Worm (Caenorhabditis elegans) whole organism, L1 larva: Measurements from ENCODE around the gene Y51H7C.7.

ENCODE experiments used
- C04F5.9 ChIP-seq: sonication (generic microtip); optimal IDR thresholded peaks from 2 replicates; lab custom pipeline; 2016; ENCODE audit warnings: missing genetic modification characterization, missing compliant biosample characterization
- F16B12.6 ChIP-seq: fragments of 150-350 bp; optimal IDR thresholded peaks from 2 replicates; lab custom pipeline; 2014; ENCODE audit warnings: missing biosample characterization, missing genetic modification characterization
- Y116A8C.19 ChIP-seq: sonication (generic microtip); optimal IDR thresholded peaks from 2 replicates; lab custom pipeline; 2016; ENCODE audit warnings: missing compliant biosample characterization, missing genetic modification characterization, borderline replicate concordance
- aha-1 ChIP-seq: fragments of 150-350 bp; optimal IDR thresholded peaks from 2 replicates; lab custom pipeline; 2014; ENCODE audit warnings: missing biosample characterization, missing genetic modification characterization
- blmp-1 ChIP-seq: fragments of 150-350 bp; optimal IDR thresholded peaks from 2 replicates; lab custom pipeline; 2014; ENCODE audit warnings: missing biosample characterization, missing genetic modification characterization
- ceh-82 ChIP-seq, 3 experiments: fragments of 150-350 bp in 1 of 3; sonication (generic microtip) in 2 of 3; optimal IDR thresholded peaks; 2 replicates each; lab custom pipeline; 2014 to 2017; ENCODE audit warnings: missing biosample characterization in 3 of 3, missing genetic modification characterization in 3 of 3
- ces-1 ChIP-seq: fragments of 150-350 bp; optimal IDR thresholded peaks from 2 replicates; lab custom pipeline; 2014; ENCODE audit warnings: missing biosample characterization, missing genetic modification reagents, missing genetic modification characterization
- dpl-1 ChIP-seq, 3 experiments: fragments of 150-350 bp in 2 of 3; sonication (generic microtip) in 1 of 3; optimal IDR thresholded peaks; 2 replicates each; lab custom pipeline; 2014 to 2017; ENCODE audit warnings: missing biosample characterization in 3 of 3, missing genetic modification characterization in 3 of 3, missing genetic modification reagents in 3 of 3
- efl-1 ChIP-seq, 4 experiments: fragments of 150-350 bp; optimal IDR thresholded peaks in 3 of 4; peaks in 1 of 4; 1 replicate in 1 of 4; 2 replicates in 3 of 4; lab custom pipeline; 2014; ENCODE audit warnings: missing biosample characterization in 2 of 4, missing genetic modification characterization in 2 of 4, missing genetic modification reagents in 2 of 4
- efl-3 ChIP-seq: fragments of 200-800 bp; sonication (Bioruptor generic); optimal IDR thresholded peaks from 2 replicates; lab custom pipeline; 2018; ENCODE audit warnings: mild to moderate bottlenecking, missing genetic modification characterization, missing compliant biosample characterization
- egl-27 ChIP-seq, 2 experiments: fragments of 150-350 bp in 1 of 2; sonication (generic microtip); optimal IDR thresholded peaks; 3 replicates each; lab custom pipeline; 2017 to 2018; ENCODE audit warnings: missing biosample characterization in 2 of 2, missing genetic modification characterization in 2 of 2, missing genetic modification reagents in 2 of 2
- elt-2 ChIP-seq: sonication (generic microtip); optimal IDR thresholded peaks from 2 replicates; lab custom pipeline; 2016; ENCODE audit warnings: missing genetic modification characterization, mild to moderate bottlenecking, inconsistent platforms, missing compliant biosample characterization, missing genetic modification reagents
- ets-5 ChIP-seq: fragments of 200-800 bp; sonication (Bioruptor generic); IDR thresholded peaks from 2 replicates; pipeline ENCODE4 v1.3.6; 2022; ENCODE audit warnings: missing genetic modification characterization, missing compliant biosample characterization
- fkh-10 ChIP-seq: sonication (generic microtip); optimal IDR thresholded peaks from 2 replicates; lab custom pipeline; 2017; ENCODE audit warnings: missing biosample characterization, missing genetic modification reagents, missing genetic modification characterization
- fkh-4 ChIP-seq: sonication (generic microtip); optimal IDR thresholded peaks from 2 replicates; lab custom pipeline; 2016; ENCODE audit warnings: missing compliant biosample characterization, missing genetic modification characterization, borderline replicate concordance
- fos-1 ChIP-seq: fragments of 150-350 bp; optimal IDR thresholded peaks from 2 replicates; lab custom pipeline; 2014; ENCODE audit warnings: missing biosample characterization, missing genetic modification characterization
- hlh-4 ChIP-seq: sonication (generic microtip); optimal IDR thresholded peaks from 2 replicates; lab custom pipeline; 2016; ENCODE audit warnings: mild to moderate bottlenecking, missing genetic modification characterization, missing compliant biosample characterization
- lin-14 ChIP-seq: fragments of 200-800 bp; sonication (Bioruptor generic); optimal IDR thresholded peaks from 2 replicates; lab custom pipeline; 2018; ENCODE audit warnings: mild to moderate bottlenecking, missing genetic modification characterization, moderate library complexity, missing compliant biosample characterization
- lin-15B ChIP-seq: fragments of 150-350 bp; sonication (generic microtip); optimal IDR thresholded peaks from 3 replicates; lab custom pipeline; 2014; ENCODE audit warnings: missing biosample characterization, missing genetic modification characterization
- lir-3 ChIP-seq: sonication (generic microtip); optimal IDR thresholded peaks from 2 replicates; lab custom pipeline; 2016; ENCODE audit warnings: mild to moderate bottlenecking, missing genetic modification characterization, moderate library complexity, missing compliant biosample characterization; ENCODE audit not compliant: poor library complexity
- mdl-1 ChIP-seq, 2 experiments: fragments of 150-350 bp; optimal IDR thresholded peaks; 2 replicates each; lab custom pipeline; 2014 to 2017; ENCODE audit warnings: missing biosample characterization in 2 of 2, missing genetic modification characterization in 2 of 2, inconsistent platforms in 1 of 2
- mef-2 ChIP-seq: fragments of 150-350 bp; optimal IDR thresholded peaks from 2 replicates; lab custom pipeline; 2014; ENCODE audit warnings: missing biosample characterization, missing genetic modification characterization
- nhr-237 ChIP-seq: fragments of 150-350 bp; optimal IDR thresholded peaks from 2 replicates; lab custom pipeline; 2014; ENCODE audit warnings: missing biosample characterization, missing genetic modification characterization
- nhr-76 ChIP-seq: sonication (generic microtip); optimal IDR thresholded peaks from 2 replicates; lab custom pipeline; 2017; ENCODE audit warnings: missing biosample characterization, missing genetic modification characterization
- nhr-77 ChIP-seq: fragments of 150-350 bp; optimal IDR thresholded peaks from 2 replicates; lab custom pipeline; 2014; ENCODE audit warnings: missing biosample characterization, missing genetic modification characterization
- nhr-84 ChIP-seq: sonication (generic microtip); optimal IDR thresholded peaks from 2 replicates; lab custom pipeline; 2017; ENCODE audit warnings: missing biosample characterization, missing genetic modification characterization
- nhr-85 ChIP-seq: sonication (generic microtip); peaks from one replicate; lab custom pipeline; 2016; ENCODE audit warnings: missing genetic modification characterization, inconsistent platforms, missing compliant biosample characterization
- pag-3 ChIP-seq: sonication (generic microtip); optimal IDR thresholded peaks from 2 replicates; lab custom pipeline; 2017; ENCODE audit warnings: missing genetic modification characterization, mild to moderate bottlenecking, missing compliant biosample characterization, antibody characterized with exemption, borderline replicate concordance; ENCODE audit not compliant: insufficient read depth
- pax-3 ChIP-seq: fragments of 200-800 bp; sonication (Bioruptor generic); optimal IDR thresholded peaks from 2 replicates; lab custom pipeline; 2018; ENCODE audit warnings: mild to moderate bottlenecking, missing genetic modification characterization, moderate library complexity, missing compliant biosample characterization
- rnt-1 ChIP-seq: sonication (generic microtip); optimal IDR thresholded peaks from 2 replicates; lab custom pipeline; 2016; ENCODE audit warnings: mild to moderate bottlenecking, missing genetic modification characterization, moderate library complexity, missing compliant biosample characterization
- snpc-4 ChIP-seq: fragments of 150-350 bp; optimal IDR thresholded peaks from 2 replicates; lab custom pipeline; 2014; ENCODE audit warnings: missing biosample characterization, missing genetic modification characterization
- snu-23 ChIP-seq: sonication (generic microtip); optimal IDR thresholded peaks from 2 replicates; lab custom pipeline; 2016; ENCODE audit warnings: missing genetic modification characterization, missing compliant biosample characterization
- unc-30 ChIP-seq: sonication (generic microtip); optimal IDR thresholded peaks from 2 replicates; lab custom pipeline; 2017; ENCODE audit warnings: missing biosample characterization, missing genetic modification characterization
- zag-1 ChIP-seq: fragments of 150-350 bp; optimal IDR thresholded peaks from 2 replicates; lab custom pipeline; 2014; ENCODE audit warnings: missing biosample characterization, missing genetic modification characterization
- zip-4 ChIP-seq: fragments of 200-800 bp; sonication (Bioruptor generic); optimal IDR thresholded peaks from 2 replicates; lab custom pipeline; 2018; ENCODE audit warnings: mild to moderate bottlenecking, missing genetic modification characterization, moderate library complexity, missing compliant biosample characterization
- ztf-4 ChIP-seq: fragments of 150-350 bp; optimal IDR thresholded peaks from 2 replicates; lab custom pipeline; 2014; ENCODE audit warnings: missing biosample characterization, missing genetic modification characterization

The Y51H7C.7 gene

ce11 chrII:1437449-1438335 is 35.3 kb downstream of the Y51H7C.7 start, which contains the start of gene nol-6 (continued):
- TF ChIP-seq lir-3 (tag; lab: Kevin White, UChicago) (no peak), rnt-1 (no peak), ztf-4 (tag; lab: Kevin White, UChicago) (no peak), egl-27 (tag; optimal IDR thresholded peaks at IDR 0.05; lab: Kevin White, UChicago) (no peak), nhr-84 (tag; lab: Kevin White, UChicago) (no peak), fos-1 (tag; lab: Kevin White, UChicago) (no peak), snu-23 (peak; percentile 53), elt-2 (tag; lab: Kevin White, UChicago) (no peak), efl-3 (GFP tag; lab: Kevin White, UChicago) (no peak), unc-30 (tag; lab: Kevin White, UChicago) (no peak), mef-2 (tag; lab: Kevin White, UChicago) (no peak), zag-1 (tag; lab: Kevin White, UChicago) (no peak), C04F5.9 (tag; lab: Kevin White, UChicago) (no peak), efl-1 (optimal IDR thresholded peaks at IDR 0.05; lab: Kevin White, UChicago) (peak; percentile 92 to 93), efl-1 (GFP tag; optimal IDR thresholded peaks at IDR 0.05 in 1 of 2; lab: Kevin White, UChicago) (peak; percentile 92 to 99), nhr-85 (tag; lab: Kevin White, UChicago) (peak; percentile 56), nhr-77 (peak; percentile 9), ets-5 (GFP tag; lab: Robert Waterston, UW) (no peak), fkh-10 (no peak), lin-14 (GFP tag; lab: Kevin White, UChicago) (no peak), blmp-1 (tag; lab: Kevin White, UChicago) (peak; percentile 30), pax-3 (tag; lab: Kevin White, UChicago) (no peak), zip-4 (GFP tag; lab: Kevin White, UChicago) (no peak), fkh-4 (tag; lab: Kevin White, UChicago) (no peak), nhr-76 (tag; lab: Kevin White, UChicago) (no peak), F16B12.6 (tag; lab: Kevin White, UChicago) (peak; percentile 46), Y116A8C.19 (no peak), dpl-1 (GFP tag; optimal IDR thresholded peaks at IDR 0.05; lab: Kevin White, UChicago) (peak; percentile 82 to 94 (median 92)), snpc-4 (tag; lab: Kevin White, UChicago) (no peak), pag-3 (no peak)

ce11 chrII:1438336-1438589 is 35.9 kb downstream of the Y51H7C.7 start, which contains the start of gene Y51H7C.3:
Gene Y51H7C.3 (plus strand): TSS chrII:1438490.
- no peak for TF ChIP-seq ceh-82 (tag; optimal IDR thresholded peaks at IDR 0.05; lab: Kevin White, UChicago)
- TF ChIP-seq mdl-1 (tag; optimal IDR thresholded peaks at IDR 0.05; lab: Kevin White, UChicago): no peak
- TF ChIP-seq hlh-4 (tag; lab: Kevin White, UChicago): no peak
- no peak for TF ChIP-seq ces-1 (GFP tag; lab: Kevin White, UChicago)
- TF ChIP-seq zip-4 (GFP tag; lab: Kevin White, UChicago): no peak
- no peak for TF ChIP-seq lin-15B (tag; lab: Kevin White, UChicago)
- no peak for TF ChIP-seq aha-1 (tag; lab: Kevin White, UChicago)
- no peak for TF ChIP-seq nhr-237 (tag; lab: Kevin White, UChicago)
- no peak for TF ChIP-seq pag-3
- no peak for TF ChIP-seq unc-30 (tag; lab: Kevin White, UChicago)

- TF ChIP-seq efl-1 (optimal IDR thresholded peaks at IDR 0.05; lab: Kevin White, UChicago) (no peak), efl-1 (GFP tag; optimal IDR thresholded peaks at IDR 0.05 in 1 of 2; lab: Kevin White, UChicago) (peak in 1 of 2 experiments; percentile 41), mef-2 (tag; lab: Kevin White, UChicago) (no peak)
Observed at ce11 chrII:1441479-1441878, 39.1 kb downstream of the Y51H7C.7 start.
